Fruit fly (Drosophila melanogaster): ENCODE data around the gene CG4661.

Gene CG4661

DNA sequence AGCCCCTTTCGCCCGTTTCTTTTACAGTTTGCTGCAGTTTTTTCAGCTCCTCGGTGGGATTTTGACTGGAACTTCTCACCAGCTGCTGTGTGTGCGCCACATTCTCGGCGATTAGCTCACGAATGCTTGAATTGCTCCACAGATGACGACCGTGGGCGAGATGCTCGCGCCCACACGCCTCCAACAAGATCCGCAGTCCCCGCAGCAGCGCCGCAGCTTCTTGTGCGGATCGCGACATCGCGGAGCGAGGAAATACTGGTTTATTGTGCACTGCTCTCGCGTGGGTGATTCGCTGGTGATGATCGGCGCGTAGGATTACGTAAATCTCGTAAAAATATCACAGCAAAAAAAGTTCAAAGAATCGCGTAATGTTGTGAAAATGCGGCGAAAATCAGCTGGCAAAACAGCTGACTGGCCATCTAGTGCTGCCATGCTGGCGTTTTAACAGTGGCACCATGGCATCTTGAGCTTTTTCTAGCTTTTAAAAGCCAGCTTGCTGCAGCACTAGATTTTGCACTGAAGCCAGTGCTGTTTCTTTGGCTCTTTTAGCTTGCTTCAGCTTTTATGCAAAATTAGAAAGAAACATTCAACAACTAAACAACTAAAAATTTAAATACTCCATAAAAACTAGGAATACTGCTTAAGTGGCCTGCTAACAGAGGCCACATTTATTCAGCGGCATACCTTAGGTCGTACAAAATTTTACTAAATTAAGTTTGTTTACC lies 43.4 kb upstream of the CG4661 start, which contains the start of gene Coq8:
Gene Coq8 (minus strand): TSS at position 397 of the 725 bp plus-strand sequence.
- TF ChIP-seq tj (GFP tag; optimal IDR thresholded peaks at IDR 0.05) (peak; percentile 18), CG5204 (GFP tag; optimal IDR thresholded peaks at IDR 0.05) (no peak), bab1 (GFP tag; optimal IDR thresholded peaks at IDR 0.05) (peak; percentile 55)

- TF ChIP-seq CG1620 (GFP tag; optimal IDR thresholded peaks at IDR 0.05) (no peak), ovo (GFP tag; optimal IDR thresholded peaks at IDR 0.05) (no peak), cnc (optimal IDR thresholded peaks at IDR 0.05) (no peak), Clk (GFP tag; optimal IDR thresholded peaks at IDR 0.05) (no peak), CG33017 (tag; optimal IDR thresholded peaks at IDR 0.05) (no peak)
These were observed 41.0 kb upstream of the CG4661 start, which contains the start of gene CG32650 for dm6 chrX:12898569-12898968. Gene CG32650 (minus strand): TSS chrX:12898669.

DNA sequence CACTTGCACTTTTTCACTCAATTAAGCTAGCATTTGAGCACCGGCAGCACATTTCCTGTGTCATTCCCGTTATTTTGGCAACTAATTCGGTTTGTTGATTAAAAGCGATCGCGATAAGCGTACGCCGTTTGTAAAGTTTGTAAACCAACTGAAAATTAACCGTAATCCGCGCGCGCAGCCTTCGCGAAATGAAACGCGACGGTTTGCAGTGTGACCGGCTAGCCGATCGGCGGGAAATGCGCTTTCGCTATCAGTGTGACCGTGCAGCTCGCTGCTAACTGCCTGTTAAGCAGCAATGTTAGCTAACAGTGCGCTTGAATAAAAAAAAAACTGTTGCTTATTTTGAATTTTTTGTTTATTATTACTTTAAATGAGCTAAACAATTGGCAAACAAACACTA lies 39.6 kb upstream of the CG4661 start, which contains the start of gene Pde9:
Gene Pde9 (minus strand): TSS at position 178 of the 400 bp plus-strand sequence.
- peak; percentile 21 for TF ChIP-seq bab1 (GFP tag; optimal IDR thresholded peaks at IDR 0.05)
- no peak for TF ChIP-seq CG7101 (tag; optimal IDR thresholded peaks at IDR 0.05)
- TF ChIP-seq ovo (GFP tag; optimal IDR thresholded peaks at IDR 0.05) = peak; percentile 49

- TF ChIP-seq tj (GFP tag; optimal IDR thresholded peaks at IDR 0.05) (no peak), CG12768 (GFP tag; optimal IDR thresholded peaks at IDR 0.05) (no peak), CG33017 (tag; optimal IDR thresholded peaks at IDR 0.05) (no peak), pad (GFP tag; optimal IDR thresholded peaks at IDR 0.05) (no peak), Crg-1 (GFP tag; optimal IDR thresholded peaks at IDR 0.05) (no peak), kay (GFP tag; ENCODE audit: borderline replicate concordance) (no peak), Clk (GFP tag; optimal IDR thresholded peaks at IDR 0.05) (no peak)
These were observed 38.9 kb upstream of the CG4661 start for dm6 chrX:12896393-12896792.

- TF ChIP-seq bab1 (GFP tag; optimal IDR thresholded peaks at IDR 0.05) (no peak), cnc (optimal IDR thresholded peaks at IDR 0.05) (no peak), tj (GFP tag; optimal IDR thresholded peaks at IDR 0.05) (peak; percentile 12), ovo (GFP tag; optimal IDR thresholded peaks at IDR 0.05) (no peak), CG5204 (GFP tag; optimal IDR thresholded peaks at IDR 0.05) (no peak), Mnt (GFP tag; optimal IDR thresholded peaks at IDR 0.05) (no peak), kay (GFP tag; ENCODE audit: borderline replicate concordance) (no peak), CG7045 (GFP tag; optimal IDR thresholded peaks at IDR 0.05) (no peak), CG11617 (GFP tag; optimal IDR thresholded peaks at IDR 0.05) (no peak)
These were observed 37.7 kb upstream of the CG4661 start for dm6 chrX:12895114-12895723.

- TF ChIP-seq toe (GFP tag; optimal IDR thresholded peaks at IDR 0.05) (no peak), pad (GFP tag; optimal IDR thresholded peaks at IDR 0.05) (no peak), CG12768 (GFP tag; optimal IDR thresholded peaks at IDR 0.05) (no peak), kay (GFP tag; ENCODE audit: borderline replicate concordance) (no peak), CG1620 (GFP tag; optimal IDR thresholded peaks at IDR 0.05) (no peak), ovo (GFP tag; optimal IDR thresholded peaks at IDR 0.05) (no peak), CG14711 (tag; optimal IDR thresholded peaks at IDR 0.05) (no peak), Crg-1 (GFP tag; optimal IDR thresholded peaks at IDR 0.05) (no peak), cnc (optimal IDR thresholded peaks at IDR 0.05) (no peak), CG11617 (GFP tag; optimal IDR thresholded peaks at IDR 0.05) (no peak), CG7101 (tag; optimal IDR thresholded peaks at IDR 0.05) (no peak)
These were observed 36.4 kb upstream of the CG4661 start for dm6 chrX:12893969-12894368.

dm6 chrX:12891322-12892159 lies 34.0 kb upstream of the CG4661 start:
- TF ChIP-seq CG33017 (tag; optimal IDR thresholded peaks at IDR 0.05) = no peak
- no peak for TF ChIP-seq bab1 (GFP tag; optimal IDR thresholded peaks at IDR 0.05)
- no peak for TF ChIP-seq kay (GFP tag; ENCODE audit: borderline replicate concordance)
- TF ChIP-seq CG7045 (GFP tag; optimal IDR thresholded peaks at IDR 0.05) = no peak
- TF ChIP-seq CG12768 (GFP tag; optimal IDR thresholded peaks at IDR 0.05) = no peak
- TF ChIP-seq Crg-1 (GFP tag; optimal IDR thresholded peaks at IDR 0.05) = no peak
- no peak for TF ChIP-seq cnc (optimal IDR thresholded peaks at IDR 0.05)
- no peak for TF ChIP-seq cic (GFP tag; optimal IDR thresholded peaks at IDR 0.05)

Data from whole organism, adult.